Worm (Caenorhabditis elegans) whole organism, early embryonic: ENCODE data around the gene C15H9.4.

ENCODE experiments used
- B0310.2 ChIP-seq: sonication (generic microtip); optimal IDR thresholded peaks from 2 replicates; lab custom pipeline; 2016; ENCODE audit warnings: mild to moderate bottlenecking, missing genetic modification characterization, missing compliant biosample characterization
- F13C5.2 ChIP-seq: sonication (generic microtip); optimal IDR thresholded peaks from 2 replicates; lab custom pipeline; 2017; ENCODE audit warnings: mild to moderate bottlenecking, missing genetic modification characterization, inconsistent platforms, missing compliant biosample characterization
- aly-1 ChIP-seq: sonication (generic microtip); optimal IDR thresholded peaks from 2 replicates; lab custom pipeline; 2016; ENCODE audit warnings: missing genetic modification characterization, missing compliant biosample characterization
- ama-1 ChIP-seq: fragments of 150-350 bp; optimal IDR thresholded peaks from 2 replicates; lab custom pipeline; 2014
- ceh-13 ChIP-seq: fragments of 200-800 bp; sonication (Bioruptor generic); optimal IDR thresholded peaks from 2 replicates; lab custom pipeline; 2018; ENCODE audit warnings: mild to moderate bottlenecking, missing genetic modification characterization, missing compliant biosample characterization
- ceh-36 ChIP-seq: sonication (generic microtip); optimal IDR thresholded peaks from 2 replicates; lab custom pipeline; 2016; ENCODE audit warnings: missing genetic modification characterization, inconsistent platforms, missing compliant biosample characterization
- ets-7 ChIP-seq: sonication (generic microtip); optimal IDR thresholded peaks from 2 replicates; lab custom pipeline; 2016; ENCODE audit warnings: missing genotype, missing genetic modification characterization, missing compliant biosample characterization
- hmbx-1 ChIP-seq: sonication (generic microtip); optimal IDR thresholded peaks from 2 replicates; lab custom pipeline; 2016; ENCODE audit warnings: mild to moderate bottlenecking, missing genetic modification characterization, missing compliant biosample characterization
- hmg-4 ChIP-seq: fragments of 200-800 bp; sonication (Bioruptor generic); optimal IDR thresholded peaks from 2 replicates; lab custom pipeline; 2018; ENCODE audit warnings: mild to moderate bottlenecking, missing genetic modification characterization, missing compliant biosample characterization
- pes-1 ChIP-seq: fragments of 200-800 bp; sonication (Bioruptor generic); IDR thresholded peaks from 2 replicates; pipeline ENCODE4 v1.3.6; 2022; ENCODE audit warnings: missing genetic modification reagents, missing genetic modification characterization, missing compliant biosample characterization
- scrt-1 ChIP-seq: fragments of 200-800 bp; sonication (Bioruptor generic); IDR thresholded peaks from 2 replicates; pipeline ENCODE4 v1.3.6; 2022; ENCODE audit warnings: missing genetic modification characterization, missing compliant biosample characterization
- sea-1 ChIP-seq: fragments of 200-800 bp; sonication (Bioruptor generic); conservative IDR thresholded peaks from 2 replicates; pipeline ENCODE4 v1.3.6; 2022; ENCODE audit warnings: missing genetic modification characterization, missing compliant biosample characterization
- tbx-11 ChIP-seq: fragments of 200-800 bp; sonication (Bioruptor generic); IDR thresholded peaks from 2 replicates; pipeline ENCODE4 v1.3.6; 2022; ENCODE audit warnings: missing genetic modification characterization, missing compliant biosample characterization
- tbx-37 ChIP-seq: fragments of 200-800 bp; sonication (Bioruptor generic); conservative IDR thresholded peaks from 2 replicates; pipeline ENCODE4 v1.3.6; 2022; ENCODE audit warnings: missing genetic modification reagents, missing genetic modification characterization, missing compliant biosample characterization

ce11 chrX:6128225-6128686, 30.8 kb downstream of the C15H9.4 start, which contains the start of gene C15H9.9:
- TF ChIP-seq ceh-36 (tag; lab: Kevin White, UChicago) (no peak), ceh-13 (GFP tag; lab: Kevin White, UChicago) (no peak), tbx-37 (GFP tag; lab: Robert Waterston, UW) (no peak), ama-1 (lab: Kevin White, UChicago) (no peak), ets-7 (tag; lab: Kevin White, UChicago) (no peak), tbx-11 (GFP tag; lab: Robert Waterston, UW) (no peak), scrt-1 (GFP tag; lab: Robert Waterston, UW) (no peak), F13C5.2 (peak; percentile 37), aly-1 (tag; lab: Kevin White, UChicago) (no peak), pes-1 (GFP tag; lab: Robert Waterston, UW) (no peak), hmg-4 (GFP tag; lab: Kevin White, UChicago) (no peak), sea-1 (GFP tag; lab: Robert Waterston, UW) (no peak), hmbx-1 (no peak), B0310.2 (tag; lab: Kevin White, UChicago) (no peak)
